Fruit fly (Drosophila melanogaster): ENCODE data around the gene spi.

Gene spi

dm6 chr2L:19563029-19563980 lies 13.8 kb downstream of the spi start, which contains the start of gene CG13078:
Gene CG13078 (plus strand): TSS chr2L:19563930.
- TF ChIP-seq ttk (optimal IDR thresholded peaks at IDR 0.05) (no peak), insv (optimal IDR thresholded peaks at IDR 0.05) (no peak), Myc (optimal IDR thresholded peaks at IDR 0.05) (no peak), psq (optimal IDR thresholded peaks at IDR 0.05) (no peak), h (optimal IDR thresholded peaks at IDR 0.05) (no peak), Sin3A (optimal IDR thresholded peaks at IDR 0.05) (no peak)

DNA sequence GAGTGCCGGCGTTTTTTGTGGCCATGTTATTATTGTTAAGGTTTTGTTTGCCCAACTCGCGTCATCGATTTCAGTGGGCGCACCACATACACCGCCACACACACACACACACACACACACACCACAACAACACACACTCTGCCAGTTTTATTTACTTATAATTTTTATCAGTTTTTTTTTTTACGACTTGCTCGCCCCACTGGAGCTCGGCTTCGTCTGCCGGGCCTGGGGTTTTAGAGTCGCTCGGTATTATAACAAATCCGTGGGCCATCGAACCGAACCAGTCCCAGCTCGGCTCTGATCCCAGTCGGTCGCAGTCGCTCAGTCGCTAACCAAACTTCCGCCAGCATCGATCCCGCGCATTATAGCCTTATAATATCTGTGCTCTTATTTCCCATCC lies 27.7 kb downstream of the spi start:
- TF ChIP-seq psq (optimal IDR thresholded peaks at IDR 0.05) (no peak), h (optimal IDR thresholded peaks at IDR 0.05) (no peak)

dm6 chr2L:19548158-19548557 lies 29.0 kb downstream of the spi start, which contains the start of gene Tep4:
Gene Tep4 (plus strand): TSS chr2L:19548507.
- TF ChIP-seq Myc (optimal IDR thresholded peaks at IDR 0.05) (no peak), ttk (optimal IDR thresholded peaks at IDR 0.05) (no peak), h (optimal IDR thresholded peaks at IDR 0.05) (no peak), psq (optimal IDR thresholded peaks at IDR 0.05) (no peak), insv (optimal IDR thresholded peaks at IDR 0.05) (no peak), Sin3A (optimal IDR thresholded peaks at IDR 0.05) (no peak)

- TF ChIP-seq h (optimal IDR thresholded peaks at IDR 0.05) (no peak), insv (optimal IDR thresholded peaks at IDR 0.05) (no peak), ttk (optimal IDR thresholded peaks at IDR 0.05) (no peak), Myc (optimal IDR thresholded peaks at IDR 0.05) (no peak), Sin3A (optimal IDR thresholded peaks at IDR 0.05) (no peak), psq (optimal IDR thresholded peaks at IDR 0.05) (no peak)
These were observed 30.0 kb downstream of the spi start, which contains the start of gene CG10337 for dm6 chr2L:19546869-19547710. Gene CG10337 (minus strand): TSS chr2L:19546959.

DNA sequence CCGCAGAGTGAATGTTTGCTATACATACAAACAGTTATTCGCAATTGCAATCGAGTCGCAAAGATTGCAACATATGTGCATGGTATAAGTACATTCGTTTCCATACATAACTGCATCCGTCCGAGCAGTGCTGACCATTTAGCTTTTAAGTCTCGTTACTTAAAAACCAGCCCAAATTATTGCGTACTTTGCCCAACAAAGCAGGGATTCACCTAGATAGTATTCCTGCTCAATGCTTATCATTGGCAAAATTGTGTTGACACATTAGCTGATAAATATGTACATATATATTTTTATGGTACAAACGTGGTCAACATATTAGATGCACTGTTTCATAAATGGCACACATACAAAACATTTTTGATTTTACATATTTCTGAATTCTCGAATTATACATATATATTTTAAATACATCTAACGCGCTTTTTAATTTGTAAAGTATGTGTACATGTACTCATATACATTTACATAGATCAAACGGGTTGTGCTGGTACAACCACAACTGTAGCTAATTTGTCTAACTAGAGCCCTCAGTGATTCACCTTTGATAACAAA lies 34.0 kb downstream of the spi start:
- TF ChIP-seq Myc (optimal IDR thresholded peaks at IDR 0.05) (no peak), Sin3A (optimal IDR thresholded peaks at IDR 0.05) (no peak), h (optimal IDR thresholded peaks at IDR 0.05) (no peak), psq (optimal IDR thresholded peaks at IDR 0.05) (no peak), insv (optimal IDR thresholded peaks at IDR 0.05) (no peak), ttk (optimal IDR thresholded peaks at IDR 0.05) (no peak)

DNA sequence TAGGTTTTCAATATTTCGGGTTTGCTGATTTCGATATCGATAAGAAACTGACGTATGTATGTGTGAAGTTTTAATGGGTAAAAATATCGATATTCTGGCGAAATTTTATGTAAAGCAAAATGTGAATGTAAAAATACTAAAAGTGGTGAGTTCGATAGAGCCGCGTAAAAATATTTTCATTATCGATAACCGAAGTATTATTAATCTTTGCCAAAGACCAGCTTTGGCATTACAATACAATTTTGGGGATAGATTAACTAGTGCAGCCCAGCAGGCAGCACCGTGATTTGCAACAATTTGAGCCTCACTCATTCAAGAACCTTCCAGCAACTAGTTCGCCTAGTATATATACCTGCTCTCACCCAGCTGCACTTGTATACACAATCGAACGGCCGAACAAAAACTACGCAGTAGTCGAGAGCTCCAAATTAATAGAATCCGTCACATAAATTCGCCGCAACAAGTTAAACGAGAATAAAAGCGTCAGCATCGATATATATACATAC lies 34.8 kb downstream of the spi start:
- no peak for TF ChIP-seq ttk (optimal IDR thresholded peaks at IDR 0.05)
- no peak for TF ChIP-seq insv (optimal IDR thresholded peaks at IDR 0.05)

- TF ChIP-seq h (optimal IDR thresholded peaks at IDR 0.05) (no peak), ttk (optimal IDR thresholded peaks at IDR 0.05) (no peak), insv (optimal IDR thresholded peaks at IDR 0.05) (no peak), Myc (optimal IDR thresholded peaks at IDR 0.05) (no peak), psq (optimal IDR thresholded peaks at IDR 0.05) (no peak), Sin3A (optimal IDR thresholded peaks at IDR 0.05) (no peak)
These were observed 36.8 kb downstream of the spi start, which contains the start of gene CG13081 for dm6 chr2L:19540307-19540706. Gene CG13081 (plus strand): TSS chr2L:19540607.

- TF ChIP-seq Sin3A (optimal IDR thresholded peaks at IDR 0.05) (no peak), insv (optimal IDR thresholded peaks at IDR 0.05) (no peak), h (optimal IDR thresholded peaks at IDR 0.05) (no peak), Myc (optimal IDR thresholded peaks at IDR 0.05) (no peak), ttk (optimal IDR thresholded peaks at IDR 0.05) (no peak), psq (optimal IDR thresholded peaks at IDR 0.05) (no peak)
These were observed 39.2 kb downstream of the spi start, which contains the start of gene CG13082 for dm6 chr2L:19537779-19538456. Gene CG13082 (plus strand): TSS chr2L:19538425.

DNA sequence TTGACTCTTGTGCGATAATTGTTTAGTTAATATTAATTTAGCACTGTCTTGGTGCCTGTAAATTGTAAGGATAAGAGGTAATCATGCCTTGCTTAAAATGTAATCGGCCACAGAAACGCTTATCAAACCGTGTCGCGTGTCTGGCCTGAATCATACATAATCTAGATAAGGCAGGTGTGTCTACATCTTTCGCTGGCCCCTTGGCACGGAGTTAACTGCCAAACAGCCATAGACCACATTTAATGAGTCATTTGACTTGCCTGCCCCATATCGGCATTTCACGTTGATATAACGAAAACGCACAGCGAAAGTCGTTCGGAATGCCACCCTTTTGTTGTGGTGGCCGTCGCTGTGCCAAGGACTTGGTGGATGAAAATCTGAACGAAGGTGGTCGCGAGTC lies 41.9 kb downstream of the spi start, which contains the start of gene CG31697:
Gene CG31697, plus strand, starts transcription at position 215 of the 400 bp plus-strand sequence.
- no peak for TF ChIP-seq ttk (optimal IDR thresholded peaks at IDR 0.05)
- no peak for TF ChIP-seq Myc (optimal IDR thresholded peaks at IDR 0.05)
- TF ChIP-seq psq (optimal IDR thresholded peaks at IDR 0.05) = no peak
- no peak for TF ChIP-seq Sin3A (optimal IDR thresholded peaks at IDR 0.05)
- TF ChIP-seq insv (optimal IDR thresholded peaks at IDR 0.05) = no peak
- no peak for TF ChIP-seq h (optimal IDR thresholded peaks at IDR 0.05)

DNA sequence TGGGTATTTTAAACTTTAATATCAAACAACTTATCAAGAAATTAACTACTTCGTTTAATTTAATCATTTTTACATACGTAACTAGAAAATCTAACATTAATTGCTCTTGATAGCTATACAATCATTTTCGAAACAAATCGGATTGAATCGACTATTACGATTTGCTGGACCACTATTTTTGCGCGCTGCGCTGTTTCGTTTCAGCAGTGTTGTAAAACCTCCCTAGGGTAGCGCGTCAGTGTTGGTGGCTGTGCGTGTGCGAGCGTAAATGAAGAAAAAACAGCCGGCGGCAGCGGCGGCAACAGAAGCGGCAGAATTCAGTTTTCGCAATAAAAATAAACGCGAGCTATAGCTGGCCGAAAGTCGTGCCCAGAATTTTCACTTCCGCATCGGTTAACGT lies 43.9 kb downstream of the spi start, which contains the start of gene CG33116:
Gene CG33116, plus strand, starts transcription at position 233 of the 400 bp plus-strand sequence.
- TF ChIP-seq ttk (optimal IDR thresholded peaks at IDR 0.05) (no peak), Myc (optimal IDR thresholded peaks at IDR 0.05) (no peak), insv (optimal IDR thresholded peaks at IDR 0.05) (no peak), Sin3A (optimal IDR thresholded peaks at IDR 0.05) (no peak), h (optimal IDR thresholded peaks at IDR 0.05) (no peak), psq (optimal IDR thresholded peaks at IDR 0.05) (no peak)

dm6 chr2L:19530092-19530491 lies 47.0 kb downstream of the spi start, which contains the start of gene CG10165:
Gene CG10165 (minus strand): TSS chr2L:19530305.
- TF ChIP-seq ttk (optimal IDR thresholded peaks at IDR 0.05) (no peak), Myc (optimal IDR thresholded peaks at IDR 0.05) (no peak), psq (optimal IDR thresholded peaks at IDR 0.05) (no peak), h (optimal IDR thresholded peaks at IDR 0.05) (no peak), insv (optimal IDR thresholded peaks at IDR 0.05) (no peak)
